Worm (Caenorhabditis elegans): ENCODE data around the gene nep-25.

ce11 chrII:5835146-5835545 is 6.9 kb upstream of the nep-25 start:
- no peak for TF ChIP-seq fos-1 (tag; optimal IDR thresholded peaks at IDR 0.05)
- TF ChIP-seq ces-1 (GFP tag; optimal IDR thresholded peaks at IDR 0.05) = no peak

Measured in whole organism, L1 larva.